Fruit fly (Drosophila melanogaster) whole organism, embryonic: ENCODE data around the gene Aatf.

Source experiments
- Awh ChIP-seq: fragments of 200-800 bp; sonication (Bioruptor generic); IDR thresholded peaks from 2 replicates; pipeline ENCODE4, ENCODE4 v1.3.6; 2022; ENCODE audit warnings: missing biosample characterization, missing genetic modification characterization
- CG10979 ChIP-seq: fragments of 200-800 bp; sonication (Bioruptor generic); optimal IDR thresholded peaks from 2 replicates; lab custom pipeline; 2018; ENCODE audit warnings: missing biosample characterization, mild to moderate bottlenecking, missing genetic modification characterization, moderate library complexity
- CG11093 ChIP-seq: fragments of 200-800 bp; sonication (Bioruptor generic); IDR thresholded peaks from 3 replicates; pipeline ENCODE4 v1.3.6; 2022; ENCODE audit warnings: missing biosample characterization, missing genetic modification characterization
- CG11247 ChIP-seq: fragments of 200-800 bp; sonication (Bioruptor generic); IDR thresholded peaks from 2 replicates; pipeline ENCODE4 v1.3.6; 2022; ENCODE audit warnings: missing biosample characterization, missing genetic modification characterization
- CG14441 ChIP-seq: fragments of 200-800 bp; sonication (Bioruptor generic); IDR thresholded peaks from 2 replicates; pipeline ENCODE4 v1.3.6; 2022; ENCODE audit warnings: missing biosample characterization, missing genetic modification characterization
- CG15011 ChIP-seq: fragments of 200-800 bp; sonication (Bioruptor generic); optimal IDR thresholded peaks from 3 replicates; lab custom pipeline; 2018; ENCODE audit warnings: missing biosample characterization, mild to moderate bottlenecking, missing genetic modification characterization
- CG16813 ChIP-seq: fragments of 200-800 bp; sonication (Bioruptor generic); IDR thresholded peaks from 3 replicates; pipeline ENCODE4 v1.3.6; 2022; ENCODE audit warnings: missing biosample characterization, missing genetic modification characterization; ENCODE audit not compliant: partially characterized antibody
- CG17385 ChIP-seq: fragments of 200-800 bp; sonication (Bioruptor generic); optimal IDR thresholded peaks from 3 replicates; lab custom pipeline; 2018; ENCODE audit warnings: missing biosample characterization, mild to moderate bottlenecking, missing genetic modification characterization
- CG31224 ChIP-seq: fragments of 200-800 bp; sonication (Bioruptor generic); IDR thresholded peaks from 2 replicates; pipeline ENCODE4 v1.3.6; 2022; ENCODE audit warnings: missing biosample characterization, missing genetic modification characterization
- CG4328 ChIP-seq: fragments of 200-800 bp; sonication (Bioruptor generic); optimal IDR thresholded peaks from 3 replicates; lab custom pipeline; 2017; ENCODE audit warnings: missing biosample characterization, missing genetic modification reagents, missing genetic modification characterization
- CG8765 ChIP-seq: fragments of 200-800 bp; sonication (Bioruptor generic); IDR thresholded peaks from 2 replicates; pipeline ENCODE4 v1.3.6; 2022; ENCODE audit warnings: missing biosample characterization, missing genetic modification characterization
- CG9797 ChIP-seq: fragments of 200-800 bp; sonication (Bioruptor generic); optimal IDR thresholded peaks from 3 replicates; lab custom pipeline; 2018; ENCODE audit warnings: missing biosample characterization, mild to moderate bottlenecking, missing genetic modification characterization
- CTCF ChIP-seq: fragments of 200-800 bp; sonication (Bioruptor generic); optimal IDR thresholded peaks from 2 replicates; lab custom pipeline; 2017; ENCODE audit warnings: missing biosample characterization, mild to moderate bottlenecking, missing genetic modification characterization, moderate library complexity
- Camta ChIP-seq: fragments of 200-800 bp; sonication (Bioruptor generic); optimal IDR thresholded peaks from 2 replicates; lab custom pipeline; 2016; ENCODE audit warnings: missing biosample characterization, missing genetic modification characterization
- Chrac-16 ChIP-seq: fragments of 200-800 bp; sonication (Bioruptor generic); optimal IDR thresholded peaks from 3 replicates; lab custom pipeline; 2016; ENCODE audit warnings: missing biosample characterization, missing genetic modification characterization
- D19A ChIP-seq: fragments of 200-800 bp; optimal IDR thresholded peaks from 3 replicates; lab custom pipeline; 2019; ENCODE audit warnings: missing biosample characterization, mild to moderate bottlenecking, missing genetic modification characterization, moderate library complexity
- Dfd ChIP-seq, 2 experiments: fragments of >200 bp; optimal IDR thresholded peaks; 2 replicates each; lab custom pipeline; 2017; ENCODE audit warnings: missing biosample characterization in 2 of 2, missing genetic modification characterization in 2 of 2
- Elba2 ChIP-seq: fragments of 200-800 bp; sonication (Bioruptor generic); optimal IDR thresholded peaks from 3 replicates; lab custom pipeline; 2016; ENCODE audit warnings: missing biosample characterization, missing genetic modification characterization
- Fer1 ChIP-seq: fragments of 200-800 bp; sonication (Bioruptor generic); optimal IDR thresholded peaks from 2 replicates; lab custom pipeline; 2017; ENCODE audit warnings: missing biosample characterization, mild to moderate bottlenecking, missing genetic modification characterization
- Fer2 ChIP-seq: fragments of 200-800 bp; sonication (Bioruptor generic); optimal IDR thresholded peaks from 2 replicates; lab custom pipeline; 2018; ENCODE audit warnings: missing biosample characterization, mild to moderate bottlenecking, missing genetic modification characterization, moderate library complexity
- GATAe ChIP-seq: fragments of 200-800 bp; sonication (Bioruptor generic); conservative IDR thresholded peaks from 2 replicates; pipeline ENCODE4 v1.3.6; 2022; ENCODE audit warnings: missing biosample characterization, missing genetic modification characterization
- Hmx ChIP-seq: fragments of 200-800 bp; sonication (Bioruptor generic); optimal IDR thresholded peaks from 2 replicates; lab custom pipeline; 2016; ENCODE audit warnings: missing biosample characterization, missing genetic modification characterization
- Nf-YA ChIP-seq: fragments of 200-800 bp; sonication (Bioruptor generic); IDR thresholded peaks from 2 replicates; pipeline ENCODE4 v1.3.6; 2022; ENCODE audit warnings: missing biosample characterization, missing genetic modification characterization
- Optix ChIP-seq: fragments of 200-800 bp; sonication (Bioruptor generic); IDR thresholded peaks from 3 replicates; pipeline ENCODE4 v1.3.6; 2022; ENCODE audit warnings: missing biosample characterization, missing genetic modification characterization
- Ptx1 ChIP-seq: fragments of 200-800 bp; sonication (Bioruptor generic); IDR thresholded peaks from 2 replicates; pipeline ENCODE4 v1.3.6; 2022; ENCODE audit warnings: missing biosample characterization, missing genetic modification characterization
- Trl ChIP-seq, 3 experiments: fragments of >200 bp in 2 of 3; fragments of 200-800 bp in 1 of 3; sonication (Bioruptor generic) in 1 of 3; optimal IDR thresholded peaks; 2 replicates in 1 of 3; 3 replicates in 2 of 3; lab custom pipeline; 2016 to 2017; ENCODE audit warnings: missing biosample characterization in 1 of 3, missing genetic modification characterization in 1 of 3
- ab ChIP-seq: fragments of 200-800 bp; sonication (Bioruptor generic); optimal IDR thresholded peaks from 2 replicates; lab custom pipeline; 2016; ENCODE audit warnings: missing biosample characterization, missing genetic modification characterization
- al ChIP-seq: fragments of 200-800 bp; sonication (Bioruptor generic); IDR thresholded peaks from 2 replicates; pipeline ENCODE4 v1.3.6; 2022; ENCODE audit warnings: missing biosample characterization, missing genetic modification characterization
- ash1 ChIP-seq: fragments of 200-800 bp; sonication (Bioruptor generic); optimal IDR thresholded peaks from 2 replicates; lab custom pipeline; 2018; ENCODE audit warnings: missing biosample characterization, mild to moderate bottlenecking, missing genetic modification characterization
- bowl ChIP-seq: fragments of 200-800 bp; sonication (Bioruptor generic); IDR thresholded peaks from 2 replicates; pipeline ENCODE4 v1.3.6; 2022; ENCODE audit warnings: missing biosample characterization, missing genetic modification characterization
- dpn ChIP-seq, 2 experiments: fragments of 200-800 bp; sonication (Bioruptor generic); optimal IDR thresholded peaks; 3 replicates each; lab custom pipeline; 2016; ENCODE audit warnings: missing biosample characterization in 2 of 2, missing genetic modification characterization in 2 of 2
- ems ChIP-seq: fragments of 200-800 bp; sonication (Bioruptor generic); optimal IDR thresholded peaks from 3 replicates; lab custom pipeline; 2016; ENCODE audit warnings: missing biosample characterization, missing genetic modification characterization
- ewg ChIP-seq: fragments of 200-800 bp; sonication (Bioruptor generic); optimal IDR thresholded peaks from 3 replicates; lab custom pipeline; 2017; ENCODE audit warnings: mild to moderate bottlenecking, missing biosample characterization, missing genetic modification reagents, missing genetic modification characterization
- eyg ChIP-seq: fragments of 200-800 bp; sonication (Bioruptor generic); optimal IDR thresholded peaks from 3 replicates; lab custom pipeline; 2016; ENCODE audit warnings: missing biosample characterization, missing genetic modification characterization
- gce ChIP-seq: fragments of 200-800 bp; sonication (Bioruptor generic); IDR thresholded peaks from 3 replicates; pipeline ENCODE4 v1.3.6; 2022; ENCODE audit warnings: missing biosample characterization, missing genetic modification characterization
- gt ChIP-seq: fragments of 200-800 bp; sonication (Bioruptor generic); IDR thresholded peaks from 2 replicates; pipeline ENCODE4 v1.3.6; 2022; ENCODE audit warnings: missing biosample characterization, missing genetic modification characterization
- hbn ChIP-seq: fragments of 200-800 bp; sonication (Bioruptor generic); IDR thresholded peaks from 2 replicates; pipeline ENCODE4 v1.3.6; 2022; ENCODE audit warnings: missing biosample characterization, missing genetic modification characterization; ENCODE audit not compliant: partially characterized antibody
- hkb ChIP-seq, 2 experiments: fragments of 200-800 bp in 1 of 2; fragments of >200 bp in 1 of 2; sonication (Bioruptor generic) in 1 of 2; IDR thresholded peaks in 1 of 2; optimal IDR thresholded peaks in 1 of 2; 2 replicates each; pipeline versions ENCODE4 v1.3.6 to Lab custom; 2017 to 2022; ENCODE audit warnings: missing biosample characterization in 1 of 2, missing genetic modification characterization in 1 of 2
- insv ChIP-seq, 2 experiments: fragments of 200-800 bp; sonication (Bioruptor generic); optimal IDR thresholded peaks; 3 replicates each; lab custom pipeline; 2016 to 2018; ENCODE audit warnings: missing biosample characterization in 2 of 2, missing genetic modification characterization in 2 of 2
- kah ChIP-seq: fragments of 200-800 bp; sonication (Bioruptor generic); optimal IDR thresholded peaks from 2 replicates; lab custom pipeline; 2018; ENCODE audit warnings: missing biosample characterization, mild to moderate bottlenecking, missing genetic modification characterization
- klu ChIP-seq: fragments of 200-800 bp; sonication (Bioruptor generic); IDR thresholded peaks from 2 replicates; pipeline ENCODE4 v1.3.6; 2022; ENCODE audit warnings: missing biosample characterization, missing genetic modification characterization
- knrl ChIP-seq: fragments of 200-800 bp; sonication (Bioruptor generic); IDR thresholded peaks from 3 replicates; pipeline ENCODE4 v1.3.6; 2022; ENCODE audit warnings: missing biosample characterization, missing genetic modification characterization; ENCODE audit not compliant: partially characterized antibody
- otp ChIP-seq: fragments of 200-800 bp; sonication (Bioruptor generic); IDR thresholded peaks from 3 replicates; pipeline ENCODE4, ENCODE4 v1.3.6; 2022; ENCODE audit warnings: missing biosample characterization, missing genetic modification characterization
- pnt ChIP-seq: fragments of 200-800 bp; sonication (Bioruptor generic); optimal IDR thresholded peaks from 3 replicates; lab custom pipeline; 2016; ENCODE audit warnings: missing biosample characterization, missing genetic modification characterization
- salm ChIP-seq: fragments of 200-800 bp; sonication (Bioruptor generic); optimal IDR thresholded peaks from 2 replicates; lab custom pipeline; 2018; ENCODE audit warnings: missing biosample characterization, mild to moderate bottlenecking, missing genetic modification characterization
- slbo ChIP-seq: fragments of 200-800 bp; sonication (Bioruptor generic); IDR thresholded peaks from 2 replicates; pipeline ENCODE4 v1.3.6; 2022; ENCODE audit warnings: missing biosample characterization, missing genetic modification characterization
- sob ChIP-seq: fragments of 200-800 bp; sonication (Bioruptor generic); IDR thresholded peaks from 2 replicates; pipeline ENCODE4 v1.3.6; 2022; ENCODE audit warnings: missing biosample characterization, missing genetic modification characterization
- sqz ChIP-seq: fragments of 200-800 bp; sonication (Bioruptor generic); optimal IDR thresholded peaks from 3 replicates; lab custom pipeline; 2018; ENCODE audit warnings: missing biosample characterization, mild to moderate bottlenecking, missing genetic modification characterization
- tgo ChIP-seq: fragments of 200-800 bp; sonication (Bioruptor generic); IDR thresholded peaks from 3 replicates; pipeline ENCODE4 v1.3.6; 2022; ENCODE audit warnings: missing biosample characterization, missing genetic modification characterization
- tx ChIP-seq: fragments of 200-800 bp; sonication (Bioruptor generic); optimal IDR thresholded peaks from 2 replicates; lab custom pipeline; 2016; ENCODE audit warnings: missing biosample characterization, missing genetic modification characterization
- usp ChIP-seq: fragments of >200 bp; optimal IDR thresholded peaks from 2 replicates; lab custom pipeline; 2017; ENCODE audit warnings: missing biosample characterization, missing genetic modification characterization

The Aatf gene

DNA sequence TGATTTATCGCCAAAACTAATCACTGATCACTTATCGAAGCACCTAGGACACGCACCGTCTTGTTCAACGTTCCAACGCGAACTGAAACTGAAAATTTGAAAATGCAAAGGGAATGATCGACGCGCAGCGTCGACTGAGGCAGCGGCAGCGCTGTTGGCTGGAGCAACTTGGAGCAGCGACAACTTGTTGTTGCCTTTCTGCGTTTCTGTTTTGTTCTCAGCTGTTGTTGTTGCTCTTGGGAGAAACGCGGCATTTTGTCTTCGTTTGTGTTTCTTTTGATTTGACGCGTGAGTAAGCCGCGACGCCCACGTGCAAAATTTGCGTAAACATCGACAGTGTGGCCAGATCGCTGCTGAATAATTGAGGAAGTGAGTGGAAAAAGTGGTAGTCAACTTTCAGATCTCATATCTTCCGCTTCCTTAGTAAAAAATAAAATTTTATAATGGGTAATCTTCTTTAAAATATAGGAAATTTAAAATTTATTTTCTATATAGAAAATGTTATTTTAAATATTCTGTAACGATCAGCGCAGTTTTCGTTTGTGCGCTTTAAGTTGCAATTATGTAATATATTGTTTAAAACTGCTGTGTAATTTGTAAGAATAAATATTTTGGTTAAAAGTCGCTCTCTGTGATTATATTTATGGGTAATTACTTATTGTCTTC lies 8.3 kb upstream of the Aatf start, which contains the start of gene Tsp (continued):
- no peak for TF ChIP-seq Fer1
- TF ChIP-seq tgo (GFP tag; lab: Robert Waterston, UW): no peak
- no peak for TF ChIP-seq Fer2 (tag; lab: Kevin White, UChicago)
- TF ChIP-seq Elba2 (GFP tag; lab: Kevin White, UChicago): no peak
- TF ChIP-seq sqz: no peak
- TF ChIP-seq tx (GFP tag; lab: Kevin White, UChicago): no peak
- 0 out of 3 replicates have a peak, but pooled peaks have one; percentile 4 for TF ChIP-seq otp (GFP tag; lab: Robert Waterston, UW)
- no peak for TF ChIP-seq CG31224 (GFP tag; lab: Robert Waterston, UW)
- peak in 1 of 2 experiments; percentile 33 for TF ChIP-seq Trl (optimal IDR thresholded peaks at IDR 0.05; lab: Kevin White, UChicago)
- no peak for TF ChIP-seq Trl (GFP tag; optimal IDR thresholded peaks at IDR 0.05; lab: Kevin White, UChicago)
- no peak for TF ChIP-seq Camta (GFP tag; lab: Kevin White, UChicago)
- no peak for TF ChIP-seq ewg (GFP tag; lab: Kevin White, UChicago)
- no peak for TF ChIP-seq Awh (GFP tag; lab: Robert Waterston, UW)
- TF ChIP-seq sob (GFP tag; lab: Robert Waterston, UW): no peak
- TF ChIP-seq ab (GFP tag; lab: Kevin White, UChicago): no peak
- TF ChIP-seq Chrac-16 (GFP tag; lab: Kevin White, UChicago): no peak
- no peak for TF ChIP-seq gt (GFP tag; lab: Robert Waterston, UW)
- no peak for TF ChIP-seq eyg (GFP tag; lab: Kevin White, UChicago)
- TF ChIP-seq slbo (GFP tag; lab: Robert Waterston, UW): no peak; the same call in 1 of the 2 replicates
- TF ChIP-seq CG8765 (GFP tag; lab: Robert Waterston, UW): no peak
- TF ChIP-seq kah: peak; percentile 90
- TF ChIP-seq insv (GFP tag; optimal IDR thresholded peaks at IDR 0.05; lab: Kevin White, UChicago): no peak
- no peak for TF ChIP-seq usp
- TF ChIP-seq CG11247: no peak
- no peak for TF ChIP-seq CG17385 (GFP tag; lab: Kevin White, UChicago)
- no peak for TF ChIP-seq al (GFP tag; lab: Robert Waterston, UW)
- no peak for TF ChIP-seq ash1 (GFP tag; lab: Kevin White, UChicago)
- TF ChIP-seq klu: no peak
- TF ChIP-seq bowl: no peak
- no peak for TF ChIP-seq ems (GFP tag; lab: Kevin White, UChicago)
- TF ChIP-seq salm (tag; lab: Kevin White, UChicago): no peak
- TF ChIP-seq CTCF (GFP tag; lab: Kevin White, UChicago): no peak
- TF ChIP-seq CG4328: no peak
- TF ChIP-seq CG15011 (GFP tag; lab: Kevin White, UChicago): no peak
- no peak for TF ChIP-seq D19A
- TF ChIP-seq knrl (GFP tag; lab: Robert Waterston, UW): no peak
- no peak for TF ChIP-seq hkb (optimal IDR thresholded peaks at IDR 0.05; lab: Kevin White, UChicago)
- no peak for TF ChIP-seq hkb (GFP tag; IDR thresholded peaks at IDR 0.05; lab: Robert Waterston, UW)
- no peak for TF ChIP-seq pnt (GFP tag; lab: Kevin White, UChicago)
- no peak for TF ChIP-seq GATAe (GFP tag; lab: Robert Waterston, UW)
- no peak for TF ChIP-seq CG10979 (tag; lab: Kevin White, UChicago)
- TF ChIP-seq Nf-YA: no peak
- no peak for TF ChIP-seq gce
- TF ChIP-seq CG16813: no peak
- TF ChIP-seq Optix: no peak
- TF ChIP-seq dpn (GFP tag; optimal IDR thresholded peaks at IDR 0.05; lab: Kevin White, UChicago): no peak
- TF ChIP-seq Dfd (GFP tag; optimal IDR thresholded peaks at IDR 0.05; lab: Kevin White, UChicago): no peak
- no peak for TF ChIP-seq Ptx1 (GFP tag; lab: Robert Waterston, UW)
- TF ChIP-seq CG11093 (GFP tag; lab: Robert Waterston, UW): no peak
- 0 out of 2 replicates have a peak, but pooled peaks have one; percentile 35 for TF ChIP-seq hbn (GFP tag; lab: Robert Waterston, UW)
- no peak for TF ChIP-seq CG9797 (GFP tag; lab: Kevin White, UChicago)
- no peak for TF ChIP-seq Hmx
- TF ChIP-seq CG14441 (GFP tag; lab: Robert Waterston, UW): no peak
